Fruit fly (Drosophila melanogaster): Measurements from ENCODE around the gene p130CAS.

Gene p130CAS

DNA sequence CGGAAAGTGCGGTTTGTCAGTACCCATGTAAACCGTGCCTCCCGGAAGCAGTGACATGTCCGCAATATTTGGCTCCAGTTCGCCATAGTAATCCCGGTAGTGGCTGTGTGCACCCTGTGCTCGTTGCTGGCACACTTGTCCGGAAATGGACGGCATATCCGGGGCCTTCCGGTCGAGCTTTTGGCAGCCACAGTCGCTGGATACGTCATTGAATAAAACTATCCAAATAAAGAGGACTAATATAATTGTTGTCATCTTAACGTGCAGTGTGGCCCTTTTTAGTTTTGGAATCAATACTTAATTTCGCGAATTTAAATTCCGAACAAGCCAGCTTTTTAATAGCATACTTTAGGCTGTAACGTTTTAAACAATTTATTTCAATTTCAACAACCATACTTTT lies 23.3 kb downstream of the p130CAS start, which contains the start of gene CG7049:
Gene CG7049, minus strand, starts transcription at position 280 of the 400 bp plus-strand sequence.
- TF ChIP-seq HmgZ (tag; optimal IDR thresholded peaks at IDR 0.05) (peak; percentile 18), crp (GFP tag; optimal IDR thresholded peaks at IDR 0.05) (no peak), CG7556 (GFP tag; optimal IDR thresholded peaks at IDR 0.05) (no peak), CG4707 (GFP tag; optimal IDR thresholded peaks at IDR 0.05) (no peak), CG14710 (tag; optimal IDR thresholded peaks at IDR 0.05) (peak; percentile 29), pum (GFP tag; optimal IDR thresholded peaks at IDR 0.05) (no peak), HmgD (GFP tag; optimal IDR thresholded peaks at IDR 0.05) (no peak), CG6254 (GFP tag; optimal IDR thresholded peaks at IDR 0.05) (peak; percentile 67), CG4617 (GFP tag; optimal IDR thresholded peaks at IDR 0.05; ENCODE audit: borderline replicate concordance) (peak; percentile 6), Sry-β (GFP tag; optimal IDR thresholded peaks at IDR 0.05) (no peak), BtbVII (GFP tag; optimal IDR thresholded peaks at IDR 0.05) (no peak), MBD-R2 (GFP tag; IDR thresholded peaks at IDR 0.05) (peak; percentile 78), trem (tag; optimal IDR thresholded peaks at IDR 0.05) (peak; percentile 28), C15 (GFP tag; IDR thresholded peaks at IDR 0.05) (no peak), maf-S (GFP tag; optimal IDR thresholded peaks at IDR 0.05) (no peak), pros (GFP tag; optimal IDR thresholded peaks at IDR 0.05) (no peak), Taf1 (GFP tag; IDR thresholded peaks at IDR 0.05) (no peak), CG15011 (GFP tag; optimal IDR thresholded peaks at IDR 0.05) (no peak), CG15514 (GFP tag; optimal IDR thresholded peaks at IDR 0.05) (peak; percentile 22), CG8089 (GFP tag; optimal IDR thresholded peaks at IDR 0.05) (no peak), CG17328 (GFP tag; IDR thresholded peaks at IDR 0.05) (no peak), CG10462 (GFP tag; optimal IDR thresholded peaks at IDR 0.05) (no peak), CG10654 (GFP tag; optimal IDR thresholded peaks at IDR 0.05) (no peak), Vsx1 (GFP tag; optimal IDR thresholded peaks at IDR 0.05) (no peak), CG16815 (GFP tag; optimal IDR thresholded peaks at IDR 0.05) (no peak), CG6175 (GFP tag; IDR thresholded peaks at IDR 0.05) (no peak), onecut (GFP tag; IDR thresholded peaks at IDR 0.05) (no peak), CG11456 (GFP tag; IDR thresholded peaks at IDR 0.05) (no peak), ind (GFP tag; optimal IDR thresholded peaks at IDR 0.05) (no peak), CG7357 (GFP tag; IDR thresholded peaks at IDR 0.05) (no peak), CG11504 (tag; optimal IDR thresholded peaks at IDR 0.05) (no peak), CG11695 (GFP tag; IDR thresholded peaks at IDR 0.05) (no peak), Pdp1 (GFP tag; optimal IDR thresholded peaks at IDR 0.05) (no peak), CrebB (tag; optimal IDR thresholded peaks at IDR 0.05) (peak; percentile 33), Dfd (GFP tag; optimal IDR thresholded peaks at IDR 0.05) (no peak), CG13287 (GFP tag; IDR thresholded peaks at IDR 0.05; ENCODE audit: partially characterized antibody) (peak; percentile 59), Eip74EF (GFP tag; optimal IDR thresholded peaks at IDR 0.05) (peak in 1 of 2 experiments; percentile 81), Gsc (GFP tag; IDR thresholded peaks at IDR 0.05) (no peak), lbe (GFP tag; optimal IDR thresholded peaks at IDR 0.05) (no peak), CG5953 (GFP tag; IDR thresholded peaks at IDR 0.05) (no peak), run (tag; optimal IDR thresholded peaks at IDR 0.05) (no peak), BEAF-32 (GFP tag; optimal IDR thresholded peaks at IDR 0.05) (peak; percentile 9), CG2678 (tag; optimal IDR thresholded peaks at IDR 0.05) (no peak), CG1603 (tag; optimal IDR thresholded peaks at IDR 0.05) (peak; percentile 80), Hand (GFP tag; optimal IDR thresholded peaks at IDR 0.05) (no peak), CG15479 (GFP tag; optimal IDR thresholded peaks at IDR 0.05) (no peak), unc-4 (GFP tag; IDR thresholded peaks at IDR 0.05; ENCODE audit: partially characterized antibody) (no peak), scrt (GFP tag; optimal IDR thresholded peaks at IDR 0.05) (no peak), HHEX (GFP tag; optimal IDR thresholded peaks at IDR 0.05) (no peak), exex (tag; optimal IDR thresholded peaks at IDR 0.05) (no peak)

Data from whole organism, embryonic.